Fruit fly (Drosophila melanogaster) whole organism, prepupa: ENCODE results near the gene mgl.

ENCODE experiments used
- Blimp-1 ChIP-seq: fragments of 200-800 bp; sonication (Bioruptor generic); optimal IDR thresholded peaks from 3 replicates; lab custom pipeline; 2017; ENCODE audit warnings: missing biosample characterization, missing genetic modification characterization, mild to moderate bottlenecking, moderate library complexity, missing genetic modification reagents
- CG11294 ChIP-seq: fragments of 200-800 bp; sonication (Bioruptor generic); IDR thresholded peaks from 2 replicates; pipeline ENCODE4 v1.3.6; 2022; ENCODE audit warnings: missing biosample characterization, missing genetic modification characterization
- CG11762 ChIP-seq: fragments of 200-800 bp; sonication (Bioruptor generic); optimal IDR thresholded peaks from 3 replicates; lab custom pipeline; 2016; ENCODE audit warnings: missing biosample characterization, missing genetic modification characterization; ENCODE audit not compliant: insufficient read depth
- CG11902 ChIP-seq: fragments of 200-800 bp; sonication (Bioruptor generic); optimal IDR thresholded peaks from 3 replicates; lab custom pipeline; 2016; ENCODE audit warnings: missing biosample characterization, missing genetic modification characterization
- CG1621 ChIP-seq: fragments of 200-800 bp; sonication (Bioruptor generic); optimal IDR thresholded peaks from 3 replicates; lab custom pipeline; 2018; ENCODE audit warnings: missing biosample characterization, mild to moderate bottlenecking, missing genetic modification characterization
- CG16779 ChIP-seq: fragments of 200-800 bp; sonication (Bioruptor generic); optimal IDR thresholded peaks from 3 replicates; lab custom pipeline; 2017; ENCODE audit warnings: missing biosample characterization, mild to moderate bottlenecking, missing genetic modification characterization
- CG31627 ChIP-seq: fragments of 200-800 bp; sonication (Bioruptor generic); optimal IDR thresholded peaks from 3 replicates; lab custom pipeline; 2016; ENCODE audit warnings: missing biosample characterization, missing genetic modification characterization
- CG32006 ChIP-seq: fragments of 200-800 bp; sonication (Bioruptor generic); optimal IDR thresholded peaks from 3 replicates; lab custom pipeline; 2017; ENCODE audit warnings: missing biosample characterization, mild to moderate bottlenecking, missing genetic modification characterization
- CG34406 ChIP-seq: fragments of 200-800 bp; sonication (Bioruptor generic); optimal IDR thresholded peaks from 3 replicates; lab custom pipeline; 2016; ENCODE audit warnings: missing biosample characterization, missing genetic modification characterization
- CG3919 ChIP-seq: fragments of 200-800 bp; sonication (Bioruptor generic); optimal IDR thresholded peaks from 3 replicates; lab custom pipeline; 2016; ENCODE audit warnings: missing biosample characterization, missing genetic modification characterization
- CG6163 ChIP-seq: fragments of 200-800 bp; sonication (Bioruptor generic); IDR thresholded peaks from 3 replicates; pipeline ENCODE4 v1.3.6; 2022; ENCODE audit warnings: missing biosample characterization, missing genetic modification characterization
- CG6276 ChIP-seq: fragments of 200-800 bp; sonication (Bioruptor generic); optimal IDR thresholded peaks from 2 replicates; lab custom pipeline; 2017; ENCODE audit warnings: missing biosample characterization, mild to moderate bottlenecking, missing genetic modification characterization
- CG6792 ChIP-seq: fragments of 200-800 bp; sonication (Bioruptor generic); optimal IDR thresholded peaks from 3 replicates; lab custom pipeline; 2016; ENCODE audit warnings: missing biosample characterization, missing genetic modification characterization
- CG7368 ChIP-seq: fragments of 200-800 bp; sonication (Bioruptor generic); optimal IDR thresholded peaks from 3 replicates; lab custom pipeline; 2016; ENCODE audit warnings: missing biosample characterization, missing genetic modification characterization
- CG8119 ChIP-seq: fragments of 200-800 bp; sonication (Bioruptor generic); IDR thresholded peaks from 3 replicates; pipeline ENCODE4 v1.3.6; 2022; ENCODE audit warnings: missing biosample characterization, missing genetic modification characterization
- CG8632 ChIP-seq: fragments of 200-800 bp; sonication (Bioruptor generic); optimal IDR thresholded peaks from 3 replicates; lab custom pipeline; 2016; ENCODE audit warnings: missing biosample characterization, missing genetic modification characterization
- CG9139 ChIP-seq: fragments of 200-800 bp; sonication (Bioruptor generic); optimal IDR thresholded peaks from 3 replicates; lab custom pipeline; 2017; ENCODE audit warnings: missing biosample characterization, mild to moderate bottlenecking, missing genetic modification characterization
- Eip75B ChIP-seq: fragments of 200-800 bp; sonication (Bioruptor generic); optimal IDR thresholded peaks from 3 replicates; lab custom pipeline; 2016; ENCODE audit warnings: missing biosample characterization, missing genetic modification characterization
- Eip78C ChIP-seq: fragments of 200-800 bp; sonication (Bioruptor generic); peaks from one replicate; lab custom pipeline; 2016; ENCODE audit warnings: missing biosample characterization, missing genetic modification characterization
- Eip93F ChIP-seq: fragments of 200-800 bp; sonication (Bioruptor generic); optimal IDR thresholded peaks from 2 replicates; lab custom pipeline; 2016; ENCODE audit warnings: missing biosample characterization, mild to moderate bottlenecking, missing genetic modification characterization
- Ets21C ChIP-seq: fragments of 200-800 bp; sonication (Bioruptor generic); optimal IDR thresholded peaks from 3 replicates; lab custom pipeline; 2016; ENCODE audit warnings: missing biosample characterization, missing genetic modification characterization
- Ets96B ChIP-seq: fragments of 200-800 bp; optimal IDR thresholded peaks from 2 replicates; lab custom pipeline; 2019; ENCODE audit warnings: missing biosample characterization, mild to moderate bottlenecking, missing genetic modification characterization, moderate library complexity
- Hr38 ChIP-seq: sonication (Bioruptor generic); optimal IDR thresholded peaks from 2 replicates; lab custom pipeline; 2016; ENCODE audit warnings: missing biosample characterization, missing genetic modification characterization
- Hr39 ChIP-seq: fragments of 200-800 bp; sonication (Bioruptor generic); optimal IDR thresholded peaks from 2 replicates; lab custom pipeline; 2016; ENCODE audit warnings: missing biosample characterization, missing genetic modification characterization
- Hr4 ChIP-seq: fragments of 200-800 bp; sonication (Bioruptor generic); optimal IDR thresholded peaks from 3 replicates; lab custom pipeline; 2016; ENCODE audit warnings: missing biosample characterization, missing genetic modification characterization
- Lpt ChIP-seq: fragments of 200-800 bp; sonication (Bioruptor generic); optimal IDR thresholded peaks from 3 replicates; lab custom pipeline; 2016; ENCODE audit warnings: missing biosample characterization, missing genetic modification characterization
- OdsH ChIP-seq: fragments of 200-800 bp; sonication (Bioruptor generic); optimal IDR thresholded peaks from 3 replicates; lab custom pipeline; 2016; ENCODE audit warnings: missing biosample characterization, missing genetic modification characterization
- Sox102F ChIP-seq: fragments of 200-800 bp; sonication (Bioruptor generic); optimal IDR thresholded peaks from 2 replicates; lab custom pipeline; 2016; ENCODE audit warnings: missing biosample characterization, mild to moderate bottlenecking, missing genetic modification characterization
- Sox14 ChIP-seq: fragments of 200-800 bp; sonication (Bioruptor generic); optimal IDR thresholded peaks from 3 replicates; lab custom pipeline; 2016; ENCODE audit warnings: missing biosample characterization, missing genetic modification characterization
- Sox15 ChIP-seq: fragments of 200-800 bp; sonication (Bioruptor generic); optimal IDR thresholded peaks from 3 replicates; lab custom pipeline; 2016; ENCODE audit warnings: missing biosample characterization, missing genetic modification characterization
- achi ChIP-seq: fragments of 200-800 bp; sonication (Bioruptor generic); optimal IDR thresholded peaks from 3 replicates; lab custom pipeline; 2016; ENCODE audit warnings: missing biosample characterization, missing genetic modification characterization
- acj6 ChIP-seq: fragments of 200-800 bp; sonication (Bioruptor generic); optimal IDR thresholded peaks from 3 replicates; lab custom pipeline; 2016; ENCODE audit warnings: missing biosample characterization, missing genetic modification characterization
- cyc ChIP-seq: fragments of 200-800 bp; sonication (Bioruptor generic); optimal IDR thresholded peaks from 3 replicates; lab custom pipeline; 2016; ENCODE audit warnings: missing biosample characterization, missing genetic modification characterization
- dac ChIP-seq: fragments of 200-800 bp; sonication (Bioruptor generic); optimal IDR thresholded peaks from 2 replicates; lab custom pipeline; 2017; ENCODE audit warnings: missing biosample characterization, mild to moderate bottlenecking, missing genetic modification characterization
- dsx ChIP-seq: fragments of 200-800 bp; optimal IDR thresholded peaks from 3 replicates; lab custom pipeline; 2019; ENCODE audit warnings: missing biosample characterization, mild to moderate bottlenecking, missing genetic modification characterization, moderate library complexity; ENCODE audit not compliant: poor library complexity, severe bottlenecking
- eg ChIP-seq: fragments of 200-800 bp; sonication (Bioruptor generic); IDR thresholded peaks from 3 replicates; pipeline ENCODE4 v1.3.6; 2022; ENCODE audit warnings: missing biosample characterization, missing genetic modification characterization
- esn ChIP-seq: fragments of 200-800 bp; sonication (Bioruptor generic); optimal IDR thresholded peaks from 2 replicates; lab custom pipeline; 2016; ENCODE audit warnings: missing biosample characterization, mild to moderate bottlenecking, missing genetic modification characterization, moderate library complexity
- fd59A ChIP-seq: fragments of 200-800 bp; sonication (Bioruptor generic); optimal IDR thresholded peaks from 2 replicates; lab custom pipeline; 2017; ENCODE audit warnings: missing biosample characterization, mild to moderate bottlenecking, missing genetic modification characterization, missing genetic modification reagents
- fd85E ChIP-seq: fragments of 200-800 bp; sonication (Bioruptor generic); optimal IDR thresholded peaks from 3 replicates; lab custom pipeline; 2016; ENCODE audit warnings: missing biosample characterization, missing genetic modification characterization
- fkh ChIP-seq: fragments of 200-800 bp; sonication (Bioruptor generic); optimal IDR thresholded peaks from 3 replicates; lab custom pipeline; 2017; ENCODE audit warnings: missing biosample characterization, mild to moderate bottlenecking, missing genetic modification characterization, moderate library complexity
- lz ChIP-seq: fragments of 200-800 bp; sonication (Bioruptor generic); optimal IDR thresholded peaks from 3 replicates; lab custom pipeline; 2016; ENCODE audit warnings: missing biosample characterization, missing genetic modification characterization
- net ChIP-seq: fragments of 200-800 bp; sonication (Bioruptor generic); optimal IDR thresholded peaks from 3 replicates; lab custom pipeline; 2016; ENCODE audit warnings: missing biosample characterization, missing genetic modification characterization
- pdm3 ChIP-seq: fragments of 200-800 bp; sonication (Bioruptor generic); optimal IDR thresholded peaks from 3 replicates; lab custom pipeline; 2016; ENCODE audit warnings: missing biosample characterization, missing genetic modification characterization
- salr ChIP-seq, 2 experiments: fragments of 200-800 bp; sonication (Bioruptor generic); optimal IDR thresholded peaks; 3 replicates each; lab custom pipeline; 2016 to 2018; ENCODE audit warnings: missing biosample characterization in 2 of 2, missing genetic modification characterization in 2 of 2, mild to moderate bottlenecking in 1 of 2
- spab ChIP-seq: fragments of 200-800 bp; sonication (Bioruptor generic); optimal IDR thresholded peaks from 2 replicates; lab custom pipeline; 2017; ENCODE audit warnings: missing biosample characterization, mild to moderate bottlenecking, missing genetic modification characterization, missing genetic modification reagents
- ss ChIP-seq, 2 experiments: fragments of 200-800 bp; sonication (Bioruptor generic); optimal IDR thresholded peaks; 2 replicates in 1 of 2; 3 replicates in 1 of 2; lab custom pipeline; 2017 to 2018; ENCODE audit warnings: mild to moderate bottlenecking in 2 of 2, missing biosample characterization in 2 of 2, missing genetic modification characterization in 2 of 2, moderate library complexity in 1 of 2
- svp ChIP-seq: fragments of 200-800 bp; sonication (Bioruptor generic); peaks from one replicate; lab custom pipeline; 2016; ENCODE audit warnings: missing biosample characterization, missing genetic modification characterization
- topi ChIP-seq: fragments of 200-800 bp; sonication (Bioruptor generic); optimal IDR thresholded peaks from 3 replicates; lab custom pipeline; 2016; ENCODE audit warnings: missing biosample characterization, missing genetic modification characterization
- vri ChIP-seq: fragments of 200-800 bp; sonication (Bioruptor generic); optimal IDR thresholded peaks from 3 replicates; lab custom pipeline; 2016; ENCODE audit warnings: missing biosample characterization, mild to moderate bottlenecking, missing genetic modification characterization

Gene mgl

dm6 chrX:9431400-9432021 lies 68.4 kb downstream of the mgl start (continued):
- TF ChIP-seq Hr39, result no peak
- peak in 1 of 2 experiments; percentile 32 for TF ChIP-seq ss (GFP tag; optimal IDR thresholded peaks at IDR 0.05; lab: Kevin White, UChicago)
- TF ChIP-seq cyc (GFP tag; lab: Kevin White, UChicago), result no peak
- peak; percentile 44 for TF ChIP-seq Ets96B (tag; lab: Kevin White, UChicago)
- no peak for TF ChIP-seq Eip75B
- TF ChIP-seq OdsH (GFP tag; lab: Kevin White, UChicago), result no peak
- no peak for TF ChIP-seq Hr38 (GFP tag; lab: Kevin White, UChicago)
- TF ChIP-seq CG11294 (GFP tag; lab: Robert Waterston, UW), result no peak

DNA sequence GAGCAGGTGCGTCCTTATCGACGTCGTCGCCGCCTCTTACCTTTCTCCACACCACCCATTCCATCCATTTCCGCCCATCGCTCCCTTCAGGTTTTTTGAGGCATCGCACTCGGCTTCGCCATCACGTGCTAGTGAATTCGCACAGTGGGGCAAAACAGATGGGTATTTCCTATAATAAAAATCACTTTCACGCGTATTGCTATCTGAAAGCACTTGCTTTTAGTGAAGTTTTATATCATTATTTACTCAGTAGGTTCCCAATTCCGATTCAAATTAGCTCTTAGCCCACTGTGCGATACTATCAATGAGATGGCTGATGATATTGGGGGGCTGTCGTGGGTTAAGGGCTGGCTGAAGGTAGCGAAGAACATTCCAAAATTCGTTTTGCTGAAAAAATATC lies 83.9 kb downstream of the mgl start:
- TF ChIP-seq dsx (GFP tag; lab: Kevin White, UChicago) (peak; percentile 3), Eip93F (GFP tag; lab: Kevin White, UChicago) (no peak), svp (GFP tag; lab: Kevin White, UChicago) (peak; percentile 74), CG8632 (GFP tag; lab: Kevin White, UChicago) (no peak), eg (peak; percentile 52; the same call in 1 of the 3 replicates), salr (GFP tag; optimal IDR thresholded peaks at IDR 0.05; lab: Kevin White, UChicago) (no peak), dac (no peak), Sox14 (GFP tag; lab: Kevin White, UChicago) (peak; percentile 27), fd59A (GFP tag; lab: Kevin White, UChicago) (no peak), net (GFP tag; lab: Kevin White, UChicago) (peak; percentile 1), CG1621 (tag; lab: Kevin White, UChicago) (peak; percentile 14), lz (GFP tag; lab: Kevin White, UChicago) (peak; percentile 28), CG32006 (peak; percentile 40), Eip78C (GFP tag; lab: Kevin White, UChicago) (peak; percentile 78), esn (GFP tag; lab: Kevin White, UChicago) (no peak), Sox102F (GFP tag; lab: Kevin White, UChicago) (peak; percentile 23), spab (GFP tag; lab: Kevin White, UChicago) (no peak), Ets96B (tag; lab: Kevin White, UChicago) (peak; percentile 13), CG8119 (peak; percentile 28; the same call in 1 of the 3 replicates), topi (GFP tag; lab: Kevin White, UChicago) (no peak), CG34406 (GFP tag; lab: Kevin White, UChicago) (peak; percentile 11), vri (no peak), fd85E (GFP tag; lab: Kevin White, UChicago) (no peak), Sox15 (GFP tag; lab: Kevin White, UChicago) (no peak), fkh (GFP tag; lab: Kevin White, UChicago) (no peak), Ets21C (GFP tag; lab: Kevin White, UChicago) (peak; percentile 3), CG16779 (tag; lab: Kevin White, UChicago) (no peak), Blimp-1 (GFP tag; lab: Kevin White, UChicago) (no peak), Hr4 (GFP tag; lab: Kevin White, UChicago) (peak; percentile 17), ss (GFP tag; optimal IDR thresholded peaks at IDR 0.05; lab: Kevin White, UChicago) (no peak), achi (peak; percentile 41), CG31627 (GFP tag; lab: Kevin White, UChicago) (peak; percentile 34), Hr39 (peak; percentile 36), CG6276 (GFP tag; lab: Kevin White, UChicago) (peak; percentile 4), acj6 (GFP tag; lab: Kevin White, UChicago) (peak; percentile 36), CG11902 (peak; percentile 23), CG9139 (no peak), Eip75B (no peak), CG7368 (GFP tag; lab: Kevin White, UChicago) (peak; percentile 22), CG3919 (peak; percentile 43), pdm3 (GFP tag; lab: Kevin White, UChicago) (peak; percentile 42), CG6792 (peak; percentile 1), CG6163 (peak; percentile 72), CG11762 (GFP tag; lab: Kevin White, UChicago) (no peak), Lpt (GFP tag; lab: Kevin White, UChicago) (no peak)
